Worm (Caenorhabditis elegans) whole organism, L1 larva: Measurements from ENCODE around the gene amdh-1.

ENCODE experiments used
- nhr-77 ChIP-seq: fragments of 150-350 bp; optimal IDR thresholded peaks from 2 replicates; lab custom pipeline; 2014; ENCODE audit warnings: missing biosample characterization, missing genetic modification characterization
- pax-3 ChIP-seq: fragments of 200-800 bp; sonication (Bioruptor generic); optimal IDR thresholded peaks from 2 replicates; lab custom pipeline; 2018; ENCODE audit warnings: mild to moderate bottlenecking, missing genetic modification characterization, moderate library complexity, missing compliant biosample characterization

DNA sequence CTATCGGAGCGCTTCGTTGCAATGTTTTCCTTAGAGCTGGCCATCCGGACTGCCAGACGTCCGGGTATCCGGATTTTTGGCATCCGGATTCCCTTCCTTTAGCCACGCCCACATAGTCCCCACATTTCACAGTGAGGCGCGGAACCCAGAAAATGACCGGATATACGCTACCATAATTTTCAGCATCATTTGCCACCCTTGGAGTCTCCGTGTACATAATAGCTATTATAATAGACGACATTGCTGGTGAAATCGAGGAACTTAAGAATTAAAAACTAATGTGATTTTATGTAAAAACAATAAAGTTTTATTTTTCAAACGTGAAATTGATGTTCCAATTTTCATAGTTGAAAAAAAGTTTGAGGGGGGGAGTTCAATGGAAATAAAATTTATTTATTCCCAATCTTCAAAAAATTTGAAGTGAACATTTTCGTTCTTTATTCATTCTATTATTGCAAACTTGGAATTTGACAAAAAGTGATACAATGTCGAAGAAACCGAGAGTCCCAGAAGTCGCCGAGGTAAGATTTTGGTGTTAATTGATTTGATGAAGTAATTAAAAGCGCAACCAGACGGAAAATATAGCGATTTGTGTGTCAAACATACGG lies 41.3 kb upstream of the amdh-1 start:
- TF ChIP-seq nhr-77 (tag; lab: Kevin White, UChicago) (no peak), pax-3 (no peak)
